Worm (Caenorhabditis elegans) whole organism, L1 larva: ENCODE measurements around the gene farl-11.
A peak's percentile ranks its signal among the peaks of the same experiment; 100 is the strongest.

Experiments used
- C04F5.9 ChIP-seq: sonication (generic microtip); optimal IDR thresholded peaks from 2 replicates; lab custom pipeline; 2016; ENCODE audit warnings: missing genetic modification characterization, missing compliant biosample characterization
- F16B12.6 ChIP-seq: fragments of 150-350 bp; optimal IDR thresholded peaks from 2 replicates; lab custom pipeline; 2014; ENCODE audit warnings: missing biosample characterization, missing genetic modification characterization
- Y116A8C.19 ChIP-seq: sonication (generic microtip); optimal IDR thresholded peaks from 2 replicates; lab custom pipeline; 2016; ENCODE audit warnings: missing compliant biosample characterization, missing genetic modification characterization, borderline replicate concordance
- aha-1 ChIP-seq: fragments of 150-350 bp; optimal IDR thresholded peaks from 2 replicates; lab custom pipeline; 2014; ENCODE audit warnings: missing biosample characterization, missing genetic modification characterization
- alr-1 ChIP-seq: fragments of 200-800 bp; sonication (Bioruptor generic); optimal IDR thresholded peaks from 2 replicates; lab custom pipeline; 2018; ENCODE audit warnings: borderline replicate concordance, mild to moderate bottlenecking, missing genetic modification characterization, missing compliant biosample characterization
- ama-1 ChIP-seq: fragments of 150-350 bp; optimal IDR thresholded peaks from 2 replicates; lab custom pipeline; 2014
- ceh-63 ChIP-seq: fragments of 200-800 bp; sonication (Bioruptor generic); optimal IDR thresholded peaks from 2 replicates; lab custom pipeline; 2018; ENCODE audit warnings: mild to moderate bottlenecking, missing genetic modification characterization, missing compliant biosample characterization
- ceh-82 ChIP-seq, 3 experiments: fragments of 150-350 bp in 1 of 3; sonication (generic microtip) in 2 of 3; optimal IDR thresholded peaks; 2 replicates each; lab custom pipeline; 2014 to 2017; ENCODE audit warnings: missing biosample characterization in 3 of 3, missing genetic modification characterization in 3 of 3
- ceh-88 ChIP-seq: fragments of 200-800 bp; sonication (Bioruptor generic); IDR thresholded peaks from 2 replicates; pipeline ENCODE4 v1.3.6; 2022; ENCODE audit warnings: missing genetic modification characterization, missing compliant biosample characterization
- ceh-90 ChIP-seq: sonication (generic microtip); optimal IDR thresholded peaks from 2 replicates; lab custom pipeline; 2016; ENCODE audit warnings: missing genetic modification characterization, missing compliant biosample characterization
- dpl-1 ChIP-seq, 3 experiments: fragments of 150-350 bp in 2 of 3; sonication (generic microtip) in 1 of 3; optimal IDR thresholded peaks; 2 replicates each; lab custom pipeline; 2014 to 2017; ENCODE audit warnings: missing biosample characterization in 3 of 3, missing genetic modification characterization in 3 of 3, missing genetic modification reagents in 3 of 3
- egl-13 ChIP-seq: sonication (generic microtip); optimal IDR thresholded peaks from 2 replicates; lab custom pipeline; 2016; ENCODE audit warnings: missing genotype, missing genetic modification reagents, missing genetic modification characterization, missing compliant biosample characterization
- egl-27 ChIP-seq, 2 experiments: fragments of 150-350 bp in 1 of 2; sonication (generic microtip); optimal IDR thresholded peaks; 3 replicates each; lab custom pipeline; 2017 to 2018; ENCODE audit warnings: missing biosample characterization in 2 of 2, missing genetic modification characterization in 2 of 2, missing genetic modification reagents in 2 of 2
- elt-2 ChIP-seq: sonication (generic microtip); optimal IDR thresholded peaks from 2 replicates; lab custom pipeline; 2016; ENCODE audit warnings: missing genetic modification characterization, mild to moderate bottlenecking, inconsistent platforms, missing compliant biosample characterization, missing genetic modification reagents
- ets-5 ChIP-seq: fragments of 200-800 bp; sonication (Bioruptor generic); IDR thresholded peaks from 2 replicates; pipeline ENCODE4 v1.3.6; 2022; ENCODE audit warnings: missing genetic modification characterization, missing compliant biosample characterization
- fkh-8 ChIP-seq: sonication (generic microtip); optimal IDR thresholded peaks from 2 replicates; lab custom pipeline; 2016; ENCODE audit warnings: mild to moderate bottlenecking, missing genetic modification characterization, missing compliant biosample characterization
- fos-1 ChIP-seq: fragments of 150-350 bp; optimal IDR thresholded peaks from 2 replicates; lab custom pipeline; 2014; ENCODE audit warnings: missing biosample characterization, missing genetic modification characterization
- hlh-17 ChIP-seq: fragments of 200-800 bp; sonication (Bioruptor generic); optimal IDR thresholded peaks from 2 replicates; lab custom pipeline; 2018; ENCODE audit warnings: missing genetic modification characterization, mild to moderate bottlenecking, missing compliant biosample characterization, moderate library complexity, borderline replicate concordance
- hlh-4 ChIP-seq: sonication (generic microtip); optimal IDR thresholded peaks from 2 replicates; lab custom pipeline; 2016; ENCODE audit warnings: mild to moderate bottlenecking, missing genetic modification characterization, missing compliant biosample characterization
- lin-15B ChIP-seq: fragments of 150-350 bp; sonication (generic microtip); optimal IDR thresholded peaks from 3 replicates; lab custom pipeline; 2014; ENCODE audit warnings: missing biosample characterization, missing genetic modification characterization
- lin-35 ChIP-seq, 2 experiments: fragments of 150-350 bp; optimal IDR thresholded peaks; 2 replicates each; lab custom pipeline; 2014; ENCODE audit warnings: missing biosample characterization in 2 of 2, missing genetic modification characterization in 2 of 2, missing genetic modification reagents in 2 of 2
- lir-3 ChIP-seq: sonication (generic microtip); optimal IDR thresholded peaks from 2 replicates; lab custom pipeline; 2016; ENCODE audit warnings: mild to moderate bottlenecking, missing genetic modification characterization, moderate library complexity, missing compliant biosample characterization; ENCODE audit not compliant: poor library complexity
- mdl-1 ChIP-seq, 2 experiments: fragments of 150-350 bp; optimal IDR thresholded peaks; 2 replicates each; lab custom pipeline; 2014 to 2017; ENCODE audit warnings: missing biosample characterization in 2 of 2, missing genetic modification characterization in 2 of 2, inconsistent platforms in 1 of 2
- mef-2 ChIP-seq: fragments of 150-350 bp; optimal IDR thresholded peaks from 2 replicates; lab custom pipeline; 2014; ENCODE audit warnings: missing biosample characterization, missing genetic modification characterization
- nhr-11 ChIP-seq: fragments of 150-350 bp; optimal IDR thresholded peaks from 2 replicates; lab custom pipeline; 2014; ENCODE audit warnings: missing biosample characterization, missing genetic modification characterization
- nhr-19 ChIP-seq: fragments of 200-800 bp; sonication (Bioruptor generic); conservative IDR thresholded peaks from 2 replicates; pipeline ENCODE4 v1.3.6; 2022; ENCODE audit warnings: missing genetic modification characterization, missing compliant biosample characterization
- nhr-237 ChIP-seq: fragments of 150-350 bp; optimal IDR thresholded peaks from 2 replicates; lab custom pipeline; 2014; ENCODE audit warnings: missing biosample characterization, missing genetic modification characterization
- nhr-28 ChIP-seq: fragments of 150-350 bp; optimal IDR thresholded peaks from 2 replicates; lab custom pipeline; 2014; ENCODE audit warnings: missing biosample characterization, missing genetic modification characterization
- nhr-47 ChIP-seq: sonication (generic microtip); optimal IDR thresholded peaks from 2 replicates; lab custom pipeline; 2016; ENCODE audit warnings: mild to moderate bottlenecking, missing genetic modification characterization, moderate library complexity, missing compliant biosample characterization
- nhr-76 ChIP-seq: sonication (generic microtip); optimal IDR thresholded peaks from 2 replicates; lab custom pipeline; 2017; ENCODE audit warnings: missing biosample characterization, missing genetic modification characterization
- nhr-77 ChIP-seq: fragments of 150-350 bp; optimal IDR thresholded peaks from 2 replicates; lab custom pipeline; 2014; ENCODE audit warnings: missing biosample characterization, missing genetic modification characterization
- nhr-84 ChIP-seq: sonication (generic microtip); optimal IDR thresholded peaks from 2 replicates; lab custom pipeline; 2017; ENCODE audit warnings: missing biosample characterization, missing genetic modification characterization
- nhr-90 ChIP-seq: sonication (generic microtip); optimal IDR thresholded peaks from 2 replicates; lab custom pipeline; 2016; ENCODE audit warnings: mild to moderate bottlenecking, missing genetic modification characterization, missing compliant biosample characterization; ENCODE audit not compliant: poor library complexity
- pag-3 ChIP-seq: sonication (generic microtip); optimal IDR thresholded peaks from 2 replicates; lab custom pipeline; 2017; ENCODE audit warnings: missing genetic modification characterization, mild to moderate bottlenecking, missing compliant biosample characterization, antibody characterized with exemption, borderline replicate concordance; ENCODE audit not compliant: insufficient read depth
- pqm-1 ChIP-seq: sonication (generic microtip); optimal IDR thresholded peaks from 3 replicates; lab custom pipeline; 2017; ENCODE audit warnings: missing biosample characterization, missing genetic modification characterization
- snu-23 ChIP-seq: sonication (generic microtip); optimal IDR thresholded peaks from 2 replicates; lab custom pipeline; 2016; ENCODE audit warnings: missing genetic modification characterization, missing compliant biosample characterization
- sox-4 ChIP-seq: sonication (generic microtip); optimal IDR thresholded peaks from 2 replicates; lab custom pipeline; 2016; ENCODE audit warnings: missing genetic modification characterization, missing compliant biosample characterization
- sptf-1 ChIP-seq: fragments of 150-350 bp; optimal IDR thresholded peaks from 2 replicates; lab custom pipeline; 2014; ENCODE audit warnings: missing biosample characterization, missing genetic modification characterization
- swsn-7 ChIP-seq: sonication (generic microtip); optimal IDR thresholded peaks from 2 replicates; lab custom pipeline; 2016; ENCODE audit warnings: missing genetic modification characterization, missing compliant biosample characterization
- tbx-2 ChIP-seq: sonication (generic microtip); optimal IDR thresholded peaks from 2 replicates; lab custom pipeline; 2016; ENCODE audit warnings: missing genetic modification characterization, missing compliant biosample characterization
- tlp-1 ChIP-seq: fragments of 150-350 bp; optimal IDR thresholded peaks from 2 replicates; lab custom pipeline; 2014; ENCODE audit warnings: missing biosample characterization, missing genetic modification characterization
- unc-30 ChIP-seq: sonication (generic microtip); optimal IDR thresholded peaks from 2 replicates; lab custom pipeline; 2017; ENCODE audit warnings: missing biosample characterization, missing genetic modification characterization
- unc-86 ChIP-seq: sonication (generic microtip); optimal IDR thresholded peaks from 2 replicates; lab custom pipeline; 2016; ENCODE audit warnings: missing genetic modification characterization, missing compliant biosample characterization
- xbp-1 ChIP-seq: sonication (generic microtip); optimal IDR thresholded peaks from 2 replicates; lab custom pipeline; 2016; ENCODE audit warnings: missing genetic modification characterization, missing compliant biosample characterization
- zip-4 ChIP-seq: fragments of 200-800 bp; sonication (Bioruptor generic); optimal IDR thresholded peaks from 2 replicates; lab custom pipeline; 2018; ENCODE audit warnings: mild to moderate bottlenecking, missing genetic modification characterization, moderate library complexity, missing compliant biosample characterization
- ztf-11 ChIP-seq, 2 experiments: sonication (generic microtip); optimal IDR thresholded peaks; 2 replicates each; lab custom pipeline; 2016 to 2017; ENCODE audit warnings: missing genetic modification characterization in 2 of 2, missing biosample characterization in 1 of 2, missing compliant biosample characterization in 1 of 2

The farl-11 gene

DNA sequence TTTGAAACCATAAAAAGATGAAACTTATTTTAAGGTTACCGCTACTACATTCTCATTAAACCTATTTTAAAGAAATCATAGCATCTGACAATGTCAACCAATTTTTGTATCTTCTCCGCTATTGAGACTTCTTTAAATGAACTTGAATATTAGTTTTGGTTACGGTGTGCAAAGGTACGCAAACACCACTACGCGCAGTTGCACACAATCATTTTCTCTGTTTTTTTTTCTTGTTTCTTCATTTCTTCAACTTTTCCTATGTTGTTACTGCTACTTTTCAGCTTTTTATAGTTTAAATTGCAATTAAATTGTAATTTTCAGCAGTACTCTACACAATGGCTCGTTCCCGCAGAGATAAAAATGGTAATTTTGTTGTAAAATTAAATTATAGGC is 6.8 kb upstream of the farl-11 start, which contains the start of gene F10E7.5 (continued):
- TF ChIP-seq tlp-1 (tag; lab: Kevin White, UChicago): no peak
- peak; percentile 23 for TF ChIP-seq fos-1 (tag; lab: Kevin White, UChicago)
- peak; percentile 69 for TF ChIP-seq snu-23 (GFP tag; lab: Kevin White, UChicago)
- TF ChIP-seq ceh-63 (GFP tag; lab: Kevin White, UChicago): no peak
- TF ChIP-seq aha-1: no peak
- no peak for TF ChIP-seq nhr-76
- TF ChIP-seq ceh-88 (GFP tag; lab: Robert Waterston, UW): no peak
- peak; percentile 33 for TF ChIP-seq nhr-90 (tag; lab: Kevin White, UChicago)
- TF ChIP-seq sox-4 (tag; lab: Kevin White, UChicago): no peak
- TF ChIP-seq unc-86 (tag; lab: Kevin White, UChicago): peak; percentile 14
- TF ChIP-seq tbx-2 (tag; lab: Kevin White, UChicago): no peak
- no peak for TF ChIP-seq hlh-17 (GFP tag; lab: Kevin White, UChicago)
- TF ChIP-seq nhr-11 (tag; lab: Kevin White, UChicago): no peak
- TF ChIP-seq unc-30 (tag; lab: Kevin White, UChicago): no peak
- TF ChIP-seq lin-15B (tag; lab: Kevin White, UChicago): peak; percentile 0
- no peak for TF ChIP-seq mef-2 (tag; lab: Kevin White, UChicago)
- peak; percentile 21 to 69 (median 68) for TF ChIP-seq dpl-1 (GFP tag; optimal IDR thresholded peaks at IDR 0.05; lab: Kevin White, UChicago)
- peak; percentile 44 to 58 (median 44) for TF ChIP-seq ceh-82 (tag; optimal IDR thresholded peaks at IDR 0.05; lab: Kevin White, UChicago)
- no peak for TF ChIP-seq nhr-19
- TF ChIP-seq ets-5: no peak
- TF ChIP-seq hlh-4 (tag; lab: Kevin White, UChicago): no peak
- no peak for TF ChIP-seq elt-2 (tag; lab: Kevin White, UChicago)
- peak; percentile 44 for TF ChIP-seq xbp-1
- TF ChIP-seq lir-3 (tag; lab: Kevin White, UChicago): no peak
- no peak for TF ChIP-seq ztf-11 (tag; optimal IDR thresholded peaks at IDR 0.05; lab: Kevin White, UChicago)
- no peak for TF ChIP-seq fkh-8 (tag; lab: Kevin White, UChicago)
- no peak for TF ChIP-seq C04F5.9 (tag; lab: Kevin White, UChicago)
- no peak for TF ChIP-seq pag-3 (tag; lab: Kevin White, UChicago)
- TF ChIP-seq lin-35 (GFP tag; optimal IDR thresholded peaks at IDR 0.05; lab: Kevin White, UChicago): peak; percentile 51 to 68
- TF ChIP-seq pqm-1 (tag; lab: Kevin White, UChicago): no peak
- no peak for TF ChIP-seq ceh-90 (tag; lab: Kevin White, UChicago)
- TF ChIP-seq Y116A8C.19 (tag; lab: Kevin White, UChicago): no peak
- no peak for TF ChIP-seq alr-1 (tag; lab: Kevin White, UChicago)
- no peak for TF ChIP-seq nhr-28
- no peak for TF ChIP-seq egl-13 (tag; lab: Kevin White, UChicago)
- TF ChIP-seq egl-27 (tag; optimal IDR thresholded peaks at IDR 0.05; lab: Kevin White, UChicago): no peak
- no peak for TF ChIP-seq nhr-77
- TF ChIP-seq sptf-1: no peak
- peak in 1 of 2 experiments; percentile 36 for TF ChIP-seq mdl-1 (tag; optimal IDR thresholded peaks at IDR 0.05; lab: Kevin White, UChicago)
- TF ChIP-seq zip-4 (GFP tag; lab: Kevin White, UChicago): no peak
- peak; percentile 94 for TF ChIP-seq F16B12.6 (tag; lab: Kevin White, UChicago)
- peak; percentile 34 for TF ChIP-seq swsn-7 (tag; lab: Kevin White, UChicago)
- no peak for TF ChIP-seq nhr-237
- peak; percentile 55 for TF ChIP-seq nhr-47
- TF ChIP-seq ama-1 (lab: Kevin White, UChicago): no peak
- TF ChIP-seq nhr-84 (tag; lab: Kevin White, UChicago): no peak
